Fruit fly (Drosophila melanogaster) whole organism, wandering third instar larva: ENCODE data around the gene CG42521.

Experiments
- Abd-B ChIP-seq: fragments of >200 bp; optimal IDR thresholded peaks from 2 replicates; lab custom pipeline; 2017; ENCODE audit warnings: missing biosample characterization, missing genetic modification characterization
- CG32264 ChIP-seq: fragments of 200-800 bp; sonication (Bioruptor generic); optimal IDR thresholded peaks from 2 replicates; lab custom pipeline; 2016; ENCODE audit warnings: missing biosample characterization, missing genetic modification characterization
- CG9705 ChIP-seq: fragments of 200-800 bp; sonication (Bioruptor generic); optimal IDR thresholded peaks from 2 replicates; lab custom pipeline; 2018; ENCODE audit warnings: missing biosample characterization, mild to moderate bottlenecking, missing genetic modification characterization
- Dfd ChIP-seq: fragments of >200 bp; optimal IDR thresholded peaks from 2 replicates; lab custom pipeline; 2017; ENCODE audit warnings: missing biosample characterization, missing genetic modification characterization
- Dif ChIP-seq: fragments of 200-275, 200-300 bp; sonication (Bioruptor generic); optimal IDR thresholded peaks from 2 replicates; lab custom pipeline; 2018; ENCODE audit warnings: missing biosample characterization, missing genetic modification characterization; ENCODE audit not compliant: partially characterized antibody
- GATAd ChIP-seq: sonication (Bioruptor generic); optimal IDR thresholded peaks from 2 replicates; lab custom pipeline; 2016; ENCODE audit warnings: missing biosample characterization, missing genetic modification characterization
- HLH106 ChIP-seq: fragments of 200-800 bp; optimal IDR thresholded peaks from 3 replicates; lab custom pipeline; 2019; ENCODE audit warnings: missing biosample characterization, mild to moderate bottlenecking, missing genetic modification characterization, moderate library complexity
- Hnf4 ChIP-seq: fragments of 200-800 bp; sonication (Bioruptor generic); optimal IDR thresholded peaks from 2 replicates; lab custom pipeline; 2016; ENCODE audit warnings: missing biosample characterization, mild to moderate bottlenecking, missing genetic modification characterization
- Hr78 ChIP-seq: fragments of >200 bp; optimal IDR thresholded peaks from 2 replicates; lab custom pipeline; 2017; ENCODE audit warnings: missing biosample characterization, missing genetic modification characterization
- Hr83 ChIP-seq: fragments of 200-300 bp; sonication (Bioruptor generic); optimal IDR thresholded peaks from 2 replicates; lab custom pipeline; 2016; ENCODE audit warnings: missing biosample characterization, mild to moderate bottlenecking, missing genetic modification characterization, moderate library complexity; ENCODE audit not compliant: poor library complexity, severe bottlenecking
- Jra ChIP-seq: sonication (Bioruptor generic); optimal IDR thresholded peaks from 2 replicates; lab custom pipeline; 2016; ENCODE audit warnings: missing biosample characterization, missing genetic modification characterization
- Myc ChIP-seq: fragments of >200 bp; optimal IDR thresholded peaks from 2 replicates; lab custom pipeline; 2017
- N ChIP-seq: fragments of >200 bp; optimal IDR thresholded peaks from 2 replicates; lab custom pipeline; 2018; ENCODE audit warnings: missing biosample characterization, missing external identifiers, missing genetic modification characterization
- Rel ChIP-seq, 2 experiments: fragments of 200-800 bp; sonication (Bioruptor generic) in 1 of 2; optimal IDR thresholded peaks; 2 replicates in 1 of 2; 3 replicates in 1 of 2; lab custom pipeline; 2016 to 2019; ENCODE audit warnings: mild to moderate bottlenecking in 2 of 2, missing biosample characterization in 2 of 2, missing genetic modification characterization in 2 of 2, moderate library complexity in 1 of 2
- Sp1 ChIP-seq: fragments of 200-800 bp; sonication (Bioruptor generic); optimal IDR thresholded peaks from 3 replicates; lab custom pipeline; 2019; ENCODE audit warnings: missing biosample characterization, mild to moderate bottlenecking, missing genetic modification characterization, moderate library complexity
- Vsx2 ChIP-seq: fragments of 200-300, 225-300 bp; sonication (Bioruptor generic); optimal IDR thresholded peaks from 2 replicates; lab custom pipeline; 2018; ENCODE audit warnings: missing biosample characterization, missing genetic modification characterization; ENCODE audit not compliant: partially characterized antibody
- br ChIP-seq: fragments of 200-800 bp; sonication (Bioruptor generic); optimal IDR thresholded peaks from 2 replicates; lab custom pipeline; 2016; ENCODE audit warnings: missing biosample characterization, missing genetic modification characterization
- brk ChIP-seq: fragments of 200-800 bp; sonication (Bioruptor generic); optimal IDR thresholded peaks from 2 replicates; lab custom pipeline; 2016; ENCODE audit warnings: missing biosample characterization, mild to moderate bottlenecking, missing genetic modification characterization
- dl ChIP-seq, 2 experiments: fragments of 175-275, 200-275 bp in 1 of 2; fragments of 200-275 bp in 1 of 2; sonication (Bioruptor generic); optimal IDR thresholded peaks; lab custom pipeline; 2018; ENCODE audit warnings: mild to moderate bottlenecking in 2 of 2, missing biosample characterization in 2 of 2, missing genetic modification characterization in 2 of 2, moderate library complexity in 2 of 2; ENCODE audit not compliant: partially characterized antibody in 2 of 2, insufficient read depth in 1 of 2
- dmrt93B ChIP-seq: fragments of 200-800 bp; sonication (Bioruptor generic); optimal IDR thresholded peaks from 2 replicates; lab custom pipeline; 2018; ENCODE audit warnings: missing biosample characterization, mild to moderate bottlenecking, missing genetic modification characterization
- dsf ChIP-seq: sonication (Bioruptor generic); optimal IDR thresholded peaks from 2 replicates; lab custom pipeline; 2016; ENCODE audit warnings: missing biosample characterization, missing genetic modification characterization, borderline replicate concordance
- ey ChIP-seq: fragments of 200-800 bp; sonication (Bioruptor generic); optimal IDR thresholded peaks from 2 replicates; lab custom pipeline; 2016; ENCODE audit warnings: missing biosample characterization, missing genetic modification characterization
- foxo ChIP-seq, 2 experiments: fragments of 200-800 bp; sonication (Bioruptor generic); optimal IDR thresholded peaks; 2 replicates in 1 of 2; 3 replicates in 1 of 2; lab custom pipeline; 2016 to 2017; ENCODE audit warnings: missing biosample characterization in 2 of 2, missing genetic modification characterization in 2 of 2
- fru ChIP-seq: fragments of 200-800 bp; sonication (Bioruptor generic); optimal IDR thresholded peaks from 3 replicates; lab custom pipeline; 2016; ENCODE audit warnings: missing biosample characterization, mild to moderate bottlenecking, missing genetic modification characterization
- h ChIP-seq: fragments of 200-800 bp; sonication (Bioruptor generic); optimal IDR thresholded peaks from 3 replicates; lab custom pipeline; 2016; ENCODE audit warnings: missing biosample characterization, mild to moderate bottlenecking, missing genetic modification characterization
- jim ChIP-seq: fragments of 175-275, 200-325 bp; sonication (Bioruptor generic); optimal IDR thresholded peaks from 2 replicates; lab custom pipeline; 2016; ENCODE audit warnings: missing biosample characterization, mild to moderate bottlenecking, missing genetic modification characterization
- lola ChIP-seq: fragments of >200 bp; optimal IDR thresholded peaks from 2 replicates; lab custom pipeline; 2017; ENCODE audit warnings: missing biosample characterization, missing genetic modification characterization
- pan ChIP-seq: fragments of >200 bp; optimal IDR thresholded peaks from 2 replicates; lab custom pipeline; 2017
- psq ChIP-seq: fragments of 200-800 bp; sonication (Bioruptor generic); optimal IDR thresholded peaks from 3 replicates; lab custom pipeline; 2017; ENCODE audit warnings: missing biosample characterization, mild to moderate bottlenecking, missing genetic modification characterization, moderate library complexity
- sage ChIP-seq: fragments of 200-800 bp; sonication (Bioruptor generic); optimal IDR thresholded peaks from 2 replicates; lab custom pipeline; 2016; ENCODE audit warnings: missing biosample characterization, mild to moderate bottlenecking, missing genetic modification characterization
- sv ChIP-seq: fragments of 200-800 bp; sonication (Bioruptor generic); optimal IDR thresholded peaks from 3 replicates; lab custom pipeline; 2016; ENCODE audit warnings: missing biosample characterization, missing genetic modification characterization
- tai ChIP-seq: sonication (Bioruptor generic); optimal IDR thresholded peaks from 2 replicates; lab custom pipeline; 2016; ENCODE audit warnings: missing biosample characterization, missing genetic modification characterization
- usp ChIP-seq: fragments of >200 bp; optimal IDR thresholded peaks from 2 replicates; lab custom pipeline; 2017; ENCODE audit warnings: missing biosample characterization, missing genetic modification characterization
- woc ChIP-seq: sonication (Bioruptor generic); optimal IDR thresholded peaks from 2 replicates; lab custom pipeline; 2016; ENCODE audit warnings: missing biosample characterization, mild to moderate bottlenecking, missing genetic modification characterization

The CG42521 gene

DNA sequence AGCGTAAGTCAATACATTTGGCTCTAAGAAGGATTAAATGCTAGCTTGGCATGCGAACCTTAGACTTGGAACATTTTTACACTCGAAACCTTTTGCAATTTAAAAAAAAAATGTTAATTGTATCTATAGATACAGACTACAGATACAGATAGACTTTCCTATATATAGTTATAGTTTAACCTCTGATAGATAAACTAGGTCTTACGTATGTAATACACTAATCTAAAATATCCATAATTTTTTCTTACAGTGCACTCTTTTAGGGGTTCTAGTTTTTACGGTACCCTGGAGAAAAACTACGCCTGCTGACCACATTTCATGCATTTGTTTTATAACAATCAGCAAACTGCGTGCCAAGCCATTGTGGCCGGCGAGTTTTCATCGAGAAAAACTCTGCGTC, 23.8 kb upstream of the CG42521 start:
- TF ChIP-seq jim (GFP tag; lab: Kevin White, UChicago) (no peak), lola (GFP tag; lab: Kevin White, UChicago) (no peak), tai (GFP tag; lab: Kevin White, UChicago) (no peak), foxo (GFP tag; optimal IDR thresholded peaks at IDR 0.05; lab: Kevin White, UChicago) (no peak), Vsx2 (no peak), Hnf4 (GFP tag; lab: Kevin White, UChicago) (no peak), N (GFP tag; lab: Kevin White, UChicago) (no peak), psq (no peak), HLH106 (tag; lab: Kevin White, UChicago) (no peak), Hr83 (no peak), fru (GFP tag; lab: Kevin White, UChicago) (no peak), woc (GFP tag; lab: Kevin White, UChicago) (no peak), GATAd (GFP tag; lab: Kevin White, UChicago) (no peak), br (no peak), Hr78 (no peak), Rel (GFP tag; optimal IDR thresholded peaks at IDR 0.05; lab: Kevin White, UChicago) (no peak), Rel (tag; optimal IDR thresholded peaks at IDR 0.05; lab: Kevin White, UChicago) (no peak), Abd-B (GFP tag; lab: Kevin White, UChicago) (no peak), CG9705 (GFP tag; lab: Kevin White, UChicago) (no peak)

DNA sequence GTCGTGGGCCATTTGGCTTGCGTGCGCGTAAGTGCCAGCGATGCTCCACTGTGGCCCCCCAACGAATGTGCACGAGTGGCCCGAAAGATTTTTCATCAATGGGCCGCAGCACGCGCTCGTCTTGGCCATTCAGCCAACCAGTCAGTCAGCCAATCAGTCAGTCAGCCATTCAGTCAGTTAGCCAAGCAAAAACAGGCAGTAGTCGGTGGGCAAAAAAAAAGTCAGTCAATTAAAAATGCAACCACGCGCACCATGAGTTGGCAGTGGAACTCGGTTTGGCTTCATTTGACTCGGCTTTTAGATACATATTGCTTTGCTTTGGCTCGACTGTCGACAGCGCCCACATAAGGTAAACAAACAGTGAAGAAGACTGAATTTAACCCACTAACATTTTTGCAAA, 22.6 kb upstream of the CG42521 start:
- TF ChIP-seq woc (GFP tag; lab: Kevin White, UChicago) (no peak), tai (GFP tag; lab: Kevin White, UChicago) (no peak), brk (GFP tag; lab: Kevin White, UChicago) (no peak)

DNA sequence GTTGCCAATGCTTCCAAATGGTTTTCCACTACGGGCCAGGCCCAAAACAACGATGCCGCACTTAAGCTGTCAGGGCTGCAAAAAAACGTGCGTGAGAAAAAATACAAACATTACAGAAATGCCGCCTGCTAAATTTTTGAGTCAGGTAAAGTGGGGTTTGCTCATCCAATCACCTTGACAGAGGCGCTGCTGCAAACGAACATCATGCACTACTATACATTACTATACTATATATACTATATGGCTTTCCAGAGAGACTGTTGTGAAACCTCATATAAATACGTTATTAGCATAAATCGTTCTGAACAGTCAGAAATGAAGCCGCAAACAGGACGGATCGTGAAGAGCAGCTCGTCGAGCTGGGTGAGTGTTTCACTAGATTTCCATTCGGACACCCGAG, 19.9 kb upstream of the CG42521 start, which contains the start of gene CG14153:
CG14153 (plus strand) TSS at position 301 of the 400 bp plus-strand sequence.
- TF ChIP-seq HLH106 (tag; lab: Kevin White, UChicago) (no peak), sage (GFP tag; lab: Kevin White, UChicago) (no peak), foxo (GFP tag; optimal IDR thresholded peaks at IDR 0.05; lab: Kevin White, UChicago) (no peak), Hr83 (no peak), Rel (GFP tag; optimal IDR thresholded peaks at IDR 0.05; lab: Kevin White, UChicago) (no peak), Rel (tag; optimal IDR thresholded peaks at IDR 0.05; lab: Kevin White, UChicago) (no peak), N (GFP tag; lab: Kevin White, UChicago) (no peak), dsf (GFP tag; lab: Kevin White, UChicago) (no peak), Vsx2 (no peak), br (no peak), jim (GFP tag; lab: Kevin White, UChicago) (no peak), pan (lab: Kevin White, UChicago) (no peak)

DNA sequence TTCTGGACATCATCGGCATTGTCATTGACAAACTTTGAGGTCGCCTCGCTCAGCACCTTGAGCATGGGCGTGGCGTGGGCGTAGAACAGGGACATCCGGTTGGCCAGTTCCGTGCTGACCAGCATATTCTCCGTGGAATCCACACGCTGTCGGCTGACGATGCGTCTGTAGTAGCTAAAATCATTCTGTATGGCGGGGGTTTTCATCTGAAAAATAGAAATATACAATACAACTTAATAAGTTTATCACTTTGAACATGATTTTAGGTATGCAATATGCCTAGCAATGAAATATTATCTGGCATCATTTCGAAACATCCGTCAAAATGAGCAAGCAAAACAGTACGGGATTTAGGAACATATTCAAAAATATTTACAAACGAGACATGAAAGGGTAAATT, 18.2 kb upstream of the CG42521 start, which contains the start of gene CG14154:
CG14154 (plus strand) TSS at position 301 of the 400 bp plus-strand sequence.
- no peak for TF ChIP-seq Hr83
- TF ChIP-seq dsf (GFP tag; lab: Kevin White, UChicago) = no peak
- TF ChIP-seq HLH106 (tag; lab: Kevin White, UChicago) = no peak
- no peak for TF ChIP-seq sage (GFP tag; lab: Kevin White, UChicago)
- TF ChIP-seq dl (GFP tag; optimal IDR thresholded peaks at IDR 0.05; lab: Kevin White, UChicago; ENCODE audit: insufficient read depth in 1 of 2, partially characterized antibody in 2 of 2) = no peak
- TF ChIP-seq lola (GFP tag; lab: Kevin White, UChicago) = no peak
- TF ChIP-seq Dfd = no peak
- no peak for TF ChIP-seq fru (GFP tag; lab: Kevin White, UChicago)
- no peak for TF ChIP-seq psq

DNA sequence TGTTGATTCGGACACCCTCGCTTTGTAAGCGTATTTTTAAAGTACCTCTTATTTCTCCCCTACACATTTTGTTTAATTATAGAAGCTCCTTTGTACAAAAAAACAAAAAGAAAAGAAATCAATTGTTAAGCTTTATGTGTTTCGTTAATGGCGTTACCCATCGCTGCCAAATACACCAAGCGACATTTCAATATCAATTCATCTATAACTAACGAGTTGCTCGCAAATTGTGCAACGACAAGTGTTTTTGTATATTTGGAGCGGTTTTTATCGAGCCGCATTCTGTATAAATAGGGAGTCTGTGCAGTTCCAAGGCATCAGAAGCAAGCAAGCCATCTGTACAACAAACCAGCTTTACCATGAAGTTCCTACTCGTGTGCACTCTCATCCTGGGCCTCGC, 16.1 kb upstream of the CG42521 start, which contains the start of gene CG18628:
CG18628 (plus strand) TSS at position 301 of the 400 bp plus-strand sequence.
- TF ChIP-seq fru (GFP tag; lab: Kevin White, UChicago) = no peak
- TF ChIP-seq GATAd (GFP tag; lab: Kevin White, UChicago) = no peak
- no peak for TF ChIP-seq Dif (GFP tag; lab: Kevin White, UChicago)
- TF ChIP-seq Abd-B (GFP tag; lab: Kevin White, UChicago) = no peak
- TF ChIP-seq psq = no peak
- TF ChIP-seq usp (GFP tag; lab: Kevin White, UChicago) = no peak
- no peak for TF ChIP-seq dmrt93B (GFP tag; lab: Kevin White, UChicago)
- no peak for TF ChIP-seq dl (GFP tag; optimal IDR thresholded peaks at IDR 0.05; lab: Kevin White, UChicago; ENCODE audit: insufficient read depth in 1 of 2, partially characterized antibody in 2 of 2)
- TF ChIP-seq Myc (lab: Kevin White, UChicago) = no peak
- no peak for TF ChIP-seq Sp1
- no peak for TF ChIP-seq h
- no peak for TF ChIP-seq foxo (GFP tag; optimal IDR thresholded peaks at IDR 0.05; lab: Kevin White, UChicago)
- TF ChIP-seq jim (GFP tag; lab: Kevin White, UChicago) = no peak
- TF ChIP-seq N (GFP tag; lab: Kevin White, UChicago) = no peak
- TF ChIP-seq sv (GFP tag; lab: Kevin White, UChicago) = no peak
- TF ChIP-seq ey (GFP tag; lab: Kevin White, UChicago) = no peak
- no peak for TF ChIP-seq Jra (GFP tag; lab: Kevin White, UChicago)
- TF ChIP-seq lola (GFP tag; lab: Kevin White, UChicago) = no peak
- no peak for TF ChIP-seq CG32264 (GFP tag; lab: Kevin White, UChicago)
